1 fruit fly cellular context compared by ENCODE assay signal in genomic region chr3R:8122198-8122970, dm6.
TF ChIP-seq lines count a peak whose summit lies in the region.

Gene CG7878, plus strand, starts transcription at chr3R:8122725.

TF ChIP-seq in whole organism, embryonic, 481 proteins besides CTCF, POLR2A, EP300 and RAD21 (continued from another document and continues in another):
- peak; percentile 79; the same call in 2 of the 3 replicates for TF ChIP-seq CG34224 (GFP tag; IDR thresholded peaks at IDR 0.05; lab: Robert Waterston, UW; ENCODE audit: partially characterized antibody)
- no peak for TF ChIP-seq bowl (GFP tag; IDR thresholded peaks at IDR 0.05; lab: Robert Waterston, UW)
- TF ChIP-seq oc (tag; optimal IDR thresholded peaks at IDR 0.05; lab: Kevin White, UChicago): no peak
- no peak for TF ChIP-seq so (GFP tag; IDR thresholded peaks at IDR 0.05; lab: Robert Waterston, UW)
- TF ChIP-seq Mes4 (GFP tag; optimal IDR thresholded peaks at IDR 0.05; lab: Kevin White, UChicago): no peak
- TF ChIP-seq CG13296 (GFP tag; optimal IDR thresholded peaks at IDR 0.05; lab: Kevin White, UChicago): peak; percentile 37
- TF ChIP-seq Hr3 (GFP tag; optimal IDR thresholded peaks at IDR 0.05; lab: Kevin White, UChicago): peak; percentile 58
- peak; percentile 34 for TF ChIP-seq Camta (GFP tag; optimal IDR thresholded peaks at IDR 0.05; lab: Kevin White, UChicago)
- TF ChIP-seq CG11560 (tag; IDR thresholded peaks at IDR 0.05; lab: Robert Waterston, UW): peak; percentile 75; the same call in 2 of the 3 replicates
- TF ChIP-seq emc (GFP tag; optimal IDR thresholded peaks at IDR 0.05; lab: Kevin White, UChicago): no peak
- no peak for TF ChIP-seq CG7372 (GFP tag; IDR thresholded peaks at IDR 0.05; lab: Robert Waterston, UW)
- no peak for TF ChIP-seq CG4404 (GFP tag; IDR thresholded peaks at IDR 0.05; lab: Robert Waterston, UW)
- no peak for TF ChIP-seq yki (optimal IDR thresholded peaks at IDR 0.05; lab: Kevin White, UChicago)
- TF ChIP-seq CrebB (tag; optimal IDR thresholded peaks at IDR 0.05; lab: Kevin White, UChicago): no peak
- no peak for TF ChIP-seq CG7745 (tag; optimal IDR thresholded peaks at IDR 0.05; lab: Kevin White, UChicago)
- TF ChIP-seq TFAM (GFP tag; optimal IDR thresholded peaks at IDR 0.05; lab: Kevin White, UChicago): no peak
- TF ChIP-seq Side (GFP tag; optimal IDR thresholded peaks at IDR 0.05; lab: Kevin White, UChicago): peak; percentile 52
- peak; percentile 55 for TF ChIP-seq CG2712 (tag; optimal IDR thresholded peaks at IDR 0.05; lab: Kevin White, UChicago)
- peak; percentile 62 for TF ChIP-seq Xbp1 (GFP tag; optimal IDR thresholded peaks at IDR 0.05; lab: Kevin White, UChicago)
- TF ChIP-seq aop (GFP tag; IDR thresholded peaks at IDR 0.05; lab: Robert Waterston, UW): no peak
- no peak for TF ChIP-seq CG12942 (GFP tag; optimal IDR thresholded peaks at IDR 0.05; lab: Kevin White, UChicago)
- TF ChIP-seq Dll (GFP tag; IDR thresholded peaks at IDR 0.05; lab: Robert Waterston, UW; ENCODE audit: partially characterized antibody): peak; percentile 84
- peak; percentile 51 for TF ChIP-seq CG8944 (GFP tag; optimal IDR thresholded peaks at IDR 0.05; lab: Kevin White, UChicago)
- TF ChIP-seq lmd (GFP tag; IDR thresholded peaks at IDR 0.05; lab: Robert Waterston, UW): peak; percentile 58; the same call in 1 of the 2 replicates
- TF ChIP-seq CG7839 (tag; optimal IDR thresholded peaks at IDR 0.05; lab: Kevin White, UChicago): peak; percentile 56
- TF ChIP-seq vvl (GFP tag; IDR thresholded peaks at IDR 0.05; lab: Robert Waterston, UW): peak; percentile 79
- TF ChIP-seq Spps (tag; optimal IDR thresholded peaks at IDR 0.05; lab: Kevin White, UChicago): no peak
- peak; percentile 19 for TF ChIP-seq CG12769 (tag; optimal IDR thresholded peaks at IDR 0.05; lab: Kevin White, UChicago)
- TF ChIP-seq CG15011 (GFP tag; optimal IDR thresholded peaks at IDR 0.05; lab: Kevin White, UChicago): no peak
- TF ChIP-seq Doc2 (GFP tag; IDR thresholded peaks at IDR 0.05; lab: Robert Waterston, UW): no peak
- TF ChIP-seq CG18262 (tag; optimal IDR thresholded peaks at IDR 0.05; lab: Kevin White, UChicago): peak; percentile 36
- 0 out of 2 replicates have a peak, but pooled peaks have one; percentile 7 for TF ChIP-seq CG31224 (GFP tag; IDR thresholded peaks at IDR 0.05; lab: Robert Waterston, UW)
- peak; percentile 79 for TF ChIP-seq knrl (GFP tag; IDR thresholded peaks at IDR 0.05; lab: Robert Waterston, UW; ENCODE audit: partially characterized antibody)
- TF ChIP-seq Hr78 (GFP tag; optimal IDR thresholded peaks at IDR 0.05; lab: Kevin White, UChicago): no peak
- TF ChIP-seq crol (GFP tag; IDR thresholded peaks at IDR 0.05; lab: Robert Waterston, UW): no peak
- peak; percentile 7 for TF ChIP-seq CG31365 (tag; optimal IDR thresholded peaks at IDR 0.05; lab: Kevin White, UChicago)
- no peak for TF ChIP-seq jing (GFP tag; optimal IDR thresholded peaks at IDR 0.05; lab: Kevin White, UChicago)
- TF ChIP-seq CG9609 (GFP tag; optimal IDR thresholded peaks at IDR 0.05; lab: Kevin White, UChicago): no peak
- no peak for TF ChIP-seq ab (GFP tag; optimal IDR thresholded peaks at IDR 0.05; lab: Kevin White, UChicago)
- no peak for TF ChIP-seq Dfd (GFP tag; optimal IDR thresholded peaks at IDR 0.05; lab: Kevin White, UChicago)
- 0 out of 2 replicates have a peak, but pooled peaks have one; percentile 35 for TF ChIP-seq CG11085 (GFP tag; IDR thresholded peaks at IDR 0.05; lab: Robert Waterston, UW)
- peak; percentile 39 for TF ChIP-seq Dad (GFP tag; optimal IDR thresholded peaks at IDR 0.05; lab: Kevin White, UChicago)
- no peak for TF ChIP-seq fru (optimal IDR thresholded peaks at IDR 0.05; lab: Kevin White, UChicago)
- peak; percentile 10 for TF ChIP-seq zf30C (GFP tag; optimal IDR thresholded peaks at IDR 0.05; lab: Kevin White, UChicago)
- 0 out of 3 replicates have a peak, but pooled peaks have one; percentile 26 for TF ChIP-seq H15 (GFP tag; IDR thresholded peaks at IDR 0.05; lab: Robert Waterston, UW)
- no peak for TF ChIP-seq CG16779 (GFP tag; IDR thresholded peaks at IDR 0.05; lab: Robert Waterston, UW)
- TF ChIP-seq CG9817 (tag; optimal IDR thresholded peaks at IDR 0.05; lab: Kevin White, UChicago): peak; percentile 62
- TF ChIP-seq tup (GFP tag; optimal IDR thresholded peaks at IDR 0.05; lab: Kevin White, UChicago): no peak
- peak; percentile 81 for TF ChIP-seq CG12659 (GFP tag; optimal IDR thresholded peaks at IDR 0.05; lab: Kevin White, UChicago)
- no peak for TF ChIP-seq Lim3 (GFP tag; IDR thresholded peaks at IDR 0.05; lab: Robert Waterston, UW)
- TF ChIP-seq pfk (GFP tag; optimal IDR thresholded peaks at IDR 0.05; lab: Kevin White, UChicago): no peak
- TF ChIP-seq CG1647 (GFP tag; optimal IDR thresholded peaks at IDR 0.05; lab: Kevin White, UChicago): no peak
- no peak for TF ChIP-seq Gsc (GFP tag; IDR thresholded peaks at IDR 0.05; lab: Robert Waterston, UW)
- peak; percentile 65 for TF ChIP-seq CG11504 (tag; optimal IDR thresholded peaks at IDR 0.05; lab: Kevin White, UChicago)
- TF ChIP-seq CG10147 (GFP tag; optimal IDR thresholded peaks at IDR 0.05; lab: Kevin White, UChicago): peak; percentile 69
- TF ChIP-seq Aef1 (GFP tag; IDR thresholded peaks at IDR 0.05; lab: Robert Waterston, UW): 0 out of 3 replicates have a peak, but pooled peaks have one; percentile 32
- no peak for TF ChIP-seq CG6683 (GFP tag; optimal IDR thresholded peaks at IDR 0.05; lab: Kevin White, UChicago)
- no peak for TF ChIP-seq CG12219 (GFP tag; optimal IDR thresholded peaks at IDR 0.05; lab: Kevin White, UChicago)
- no peak for TF ChIP-seq odd (GFP tag; optimal IDR thresholded peaks at IDR 0.05; lab: Kevin White, UChicago)
- TF ChIP-seq ato (GFP tag; IDR thresholded peaks at IDR 0.05; lab: Robert Waterston, UW; ENCODE audit: partially characterized antibody): peak; percentile 71; the same call in 1 of the 2 replicates
- no peak for TF ChIP-seq ssp (GFP tag; IDR thresholded peaks at IDR 0.05; lab: Robert Waterston, UW)
- TF ChIP-seq Opbp (GFP tag; IDR thresholded peaks at IDR 0.05; lab: Robert Waterston, UW; ENCODE audit: partially characterized antibody): peak; percentile 46; the same call in 2 of the 3 replicates
- TF ChIP-seq seq (GFP tag; IDR thresholded peaks at IDR 0.05; lab: Robert Waterston, UW): no peak
- peak; percentile 21 for TF ChIP-seq en (GFP tag; optimal IDR thresholded peaks at IDR 0.05; lab: Kevin White, UChicago)
- no peak for TF ChIP-seq klu (GFP tag; IDR thresholded peaks at IDR 0.05; lab: Robert Waterston, UW)
- peak; percentile 59 for TF ChIP-seq gro (GFP tag; optimal IDR thresholded peaks at IDR 0.05; lab: Kevin White, UChicago)
- TF ChIP-seq sqz (GFP tag; optimal IDR thresholded peaks at IDR 0.05; lab: Kevin White, UChicago): peak; percentile 63
- 0 out of 2 replicates have a peak, but pooled peaks have one; percentile 32 for TF ChIP-seq ham (GFP tag; IDR thresholded peaks at IDR 0.05; lab: Robert Waterston, UW)
- TF ChIP-seq BEAF-32 (GFP tag; optimal IDR thresholded peaks at IDR 0.05; lab: Kevin White, UChicago): peak; percentile 84
- peak; percentile 63 for TF ChIP-seq phol (tag; optimal IDR thresholded peaks at IDR 0.05; lab: Kevin White, UChicago)
- TF ChIP-seq Dref (GFP tag; IDR thresholded peaks at IDR 0.05; lab: Robert Waterston, UW): peak; percentile 86
- TF ChIP-seq hb (GFP tag; IDR thresholded peaks at IDR 0.05; lab: Robert Waterston, UW; ENCODE audit: partially characterized antibody): peak; percentile 78
- no peak for TF ChIP-seq tll (GFP tag; optimal IDR thresholded peaks at IDR 0.05; lab: Kevin White, UChicago)
- TF ChIP-seq CG10366 (GFP tag; IDR thresholded peaks at IDR 0.05; lab: Robert Waterston, UW): 0 out of 2 replicates have a peak, but pooled peaks have one; percentile 34
- peak; percentile 59; the same call in 2 of the 3 replicates for TF ChIP-seq ci (GFP tag; IDR thresholded peaks at IDR 0.05; lab: Robert Waterston, UW)
- peak; percentile 72 for TF ChIP-seq CG12391 (tag; optimal IDR thresholded peaks at IDR 0.05; lab: Kevin White, UChicago)
- TF ChIP-seq lola (GFP tag; optimal IDR thresholded peaks at IDR 0.05; lab: Kevin White, UChicago): peak in 1 of 3 experiments; percentile 21
- TF ChIP-seq chn (GFP tag; optimal IDR thresholded peaks at IDR 0.05; lab: Kevin White, UChicago): peak; percentile 53
- TF ChIP-seq rib (GFP tag; IDR thresholded peaks at IDR 0.05; lab: Robert Waterston, UW): no peak
- TF ChIP-seq Taf1 (GFP tag; IDR thresholded peaks at IDR 0.05; lab: Robert Waterston, UW): no peak
- no peak for TF ChIP-seq kah (GFP tag; optimal IDR thresholded peaks at IDR 0.05; lab: Kevin White, UChicago)
- TF ChIP-seq Gug (GFP tag; IDR thresholded peaks at IDR 0.05; lab: Robert Waterston, UW): peak; percentile 68; the same call in 1 of the 4 replicates
- TF ChIP-seq CG8924 (tag; optimal IDR thresholded peaks at IDR 0.05; lab: Kevin White, UChicago): peak; percentile 51
- peak; percentile 42 for TF ChIP-seq CG16863 (GFP tag; optimal IDR thresholded peaks at IDR 0.05; lab: Kevin White, UChicago)
- TF ChIP-seq CG11695 (GFP tag; IDR thresholded peaks at IDR 0.05; lab: Robert Waterston, UW): 0 out of 3 replicates have a peak, but pooled peaks have one; percentile 20
- no peak for TF ChIP-seq CG6654 (GFP tag; optimal IDR thresholded peaks at IDR 0.05; lab: Kevin White, UChicago)
- no peak for TF ChIP-seq Mrtf (GFP tag; IDR thresholded peaks at IDR 0.05; lab: Robert Waterston, UW)
- no peak for TF ChIP-seq fd102C (GFP tag; optimal IDR thresholded peaks at IDR 0.05; lab: Kevin White, UChicago)
- TF ChIP-seq CG11696 (GFP tag; IDR thresholded peaks at IDR 0.05; lab: Robert Waterston, UW): no peak
- peak; percentile 66 for TF ChIP-seq nmo (GFP tag; optimal IDR thresholded peaks at IDR 0.05; lab: Kevin White, UChicago)
- no peak for TF ChIP-seq pb (GFP tag; optimal IDR thresholded peaks at IDR 0.05; lab: Kevin White, UChicago)
- peak; percentile 71 for TF ChIP-seq CG7963 (GFP tag; IDR thresholded peaks at IDR 0.05; lab: Robert Waterston, UW; ENCODE audit: partially characterized antibody)
- TF ChIP-seq Vsx1 (GFP tag; optimal IDR thresholded peaks at IDR 0.05; lab: Kevin White, UChicago): no peak
- TF ChIP-seq Usf (GFP tag; optimal IDR thresholded peaks at IDR 0.05; lab: Kevin White, UChicago): peak; percentile 14
- peak; percentile 51 for TF ChIP-seq HLH3B (GFP tag; IDR thresholded peaks at IDR 0.05; lab: Robert Waterston, UW)
- peak; percentile 67 for TF ChIP-seq ind (GFP tag; optimal IDR thresholded peaks at IDR 0.05; lab: Kevin White, UChicago)
- TF ChIP-seq maf-S (GFP tag; optimal IDR thresholded peaks at IDR 0.05; lab: Kevin White, UChicago): no peak
- peak; percentile 72 for TF ChIP-seq Dek (tag; optimal IDR thresholded peaks at IDR 0.05; lab: Kevin White, UChicago)
- TF ChIP-seq CG14860 (GFP tag; IDR thresholded peaks at IDR 0.05; lab: Robert Waterston, UW; ENCODE audit: partially characterized antibody): peak; percentile 61
- no peak for TF ChIP-seq CG43689 (GFP tag; IDR thresholded peaks at IDR 0.05; lab: Robert Waterston, UW)
- no peak for TF ChIP-seq hkb (optimal IDR thresholded peaks at IDR 0.05; lab: Kevin White, UChicago)
- TF ChIP-seq hkb (GFP tag; IDR thresholded peaks at IDR 0.05; lab: Robert Waterston, UW): peak; percentile 59
- peak; percentile 4 for TF ChIP-seq Asciz (GFP tag; optimal IDR thresholded peaks at IDR 0.05; lab: Kevin White, UChicago)
- TF ChIP-seq CG11398 (GFP tag; optimal IDR thresholded peaks at IDR 0.05; lab: Kevin White, UChicago): no peak
- TF ChIP-seq Bgb (GFP tag; IDR thresholded peaks at IDR 0.05; lab: Robert Waterston, UW; ENCODE audit: partially characterized antibody): peak; percentile 88
- peak; percentile 31 for TF ChIP-seq CG10654 (GFP tag; optimal IDR thresholded peaks at IDR 0.05; lab: Kevin White, UChicago)
- no peak for TF ChIP-seq chm (GFP tag; IDR thresholded peaks at IDR 0.05; lab: Robert Waterston, UW)
- TF ChIP-seq CG3847 (GFP tag; IDR thresholded peaks at IDR 0.05; lab: Robert Waterston, UW): peak; percentile 63
- TF ChIP-seq Rfx (GFP tag; IDR thresholded peaks at IDR 0.05; lab: Robert Waterston, UW): peak; percentile 81
- TF ChIP-seq NC2β (GFP tag; optimal IDR thresholded peaks at IDR 0.05; lab: Kevin White, UChicago): peak; percentile 5
- no peak for TF ChIP-seq CG2129 (GFP tag; IDR thresholded peaks at IDR 0.05; lab: Robert Waterston, UW; ENCODE audit: partially characterized antibody)
- TF ChIP-seq grn (GFP tag; optimal IDR thresholded peaks at IDR 0.05; lab: Kevin White, UChicago): peak; percentile 23
- peak; percentile 25 for TF ChIP-seq CG4328 (GFP tag; optimal IDR thresholded peaks at IDR 0.05; lab: Kevin White, UChicago)
- no peak for TF ChIP-seq CG17186 (GFP tag; optimal IDR thresholded peaks at IDR 0.05; lab: Kevin White, UChicago)
- TF ChIP-seq CG7928 (GFP tag; optimal IDR thresholded peaks at IDR 0.05; lab: Kevin White, UChicago): peak; percentile 99
- no peak for TF ChIP-seq ro (GFP tag; IDR thresholded peaks at IDR 0.05; lab: Robert Waterston, UW)
- peak; percentile 39 for TF ChIP-seq dm (GFP tag; optimal IDR thresholded peaks at IDR 0.05; lab: Kevin White, UChicago)
- no peak for TF ChIP-seq schlank (tag; optimal IDR thresholded peaks at IDR 0.05; lab: Kevin White, UChicago)
- TF ChIP-seq Bdp1 (GFP tag; optimal IDR thresholded peaks at IDR 0.05; lab: Kevin White, UChicago): no peak
- peak; percentile 18 for TF ChIP-seq CG10209 (GFP tag; optimal IDR thresholded peaks at IDR 0.05; lab: Kevin White, UChicago)
- no peak for TF ChIP-seq Nf-YB (GFP tag; optimal IDR thresholded peaks at IDR 0.05; lab: Kevin White, UChicago)
- TF ChIP-seq prd (optimal IDR thresholded peaks at IDR 0.05; lab: Kevin White, UChicago): no peak
- TF ChIP-seq prd (GFP tag; IDR thresholded peaks at IDR 0.05; lab: Robert Waterston, UW): 0 out of 3 replicates have a peak, but pooled peaks have one; percentile 40
- peak; percentile 9 for TF ChIP-seq CG6254 (GFP tag; optimal IDR thresholded peaks at IDR 0.05; lab: Kevin White, UChicago)
- TF ChIP-seq HHEX (GFP tag; optimal IDR thresholded peaks at IDR 0.05; lab: Kevin White, UChicago): no peak
- no peak for TF ChIP-seq CG4282 (GFP tag; optimal IDR thresholded peaks at IDR 0.05; lab: Kevin White, UChicago)
- 0 out of 3 replicates have a peak, but pooled peaks have one; percentile 31 for TF ChIP-seq dysf (GFP tag; IDR thresholded peaks at IDR 0.05; lab: Robert Waterston, UW)
- peak; percentile 54 for TF ChIP-seq Xrp1 (GFP tag; IDR thresholded peaks at IDR 0.05; lab: Robert Waterston, UW)
- TF ChIP-seq Poxn (GFP tag; IDR thresholded peaks at IDR 0.05; lab: Robert Waterston, UW): no peak
- peak; percentile 67; the same call in 2 of the 3 replicates for TF ChIP-seq zen2 (GFP tag; IDR thresholded peaks at IDR 0.05; lab: Robert Waterston, UW; ENCODE audit: partially characterized antibody)
- peak; percentile 7 for TF ChIP-seq gcm2 (GFP tag; optimal IDR thresholded peaks at IDR 0.05; lab: Kevin White, UChicago)
